Worm (Caenorhabditis elegans): ENCODE measurements around the gene ttr-31.

The ttr-31 gene

DNA sequence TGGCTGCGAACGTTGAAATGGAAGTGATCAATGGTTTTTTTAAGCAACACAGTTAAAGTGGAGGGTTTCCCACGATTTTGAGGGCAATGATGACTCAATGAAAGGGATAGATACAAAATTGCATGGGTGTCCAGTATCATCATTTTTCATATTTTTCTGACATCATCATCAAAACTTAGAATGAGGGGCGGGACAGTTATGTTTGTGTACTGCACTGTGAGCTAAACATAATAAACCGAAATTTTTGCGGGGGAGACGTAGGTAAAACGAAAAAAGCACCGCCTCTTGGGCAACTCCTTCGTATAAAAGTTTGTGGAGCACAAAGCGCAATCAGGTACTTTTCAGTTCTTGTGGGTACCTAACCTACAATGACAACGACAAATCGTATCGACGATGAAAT lies 44.8 kb upstream of the ttr-31 start, which contains the start of gene C09F12.2:
TSS of gene C09F12.2 (plus strand) at position 301 of the 400 bp plus-strand sequence.
- TF ChIP-seq ama-1 (optimal IDR thresholded peaks at IDR 0.05) (no peak), nhr-6 (tag; optimal IDR thresholded peaks at IDR 0.05) (no peak), C34F6.9 (tag; optimal IDR thresholded peaks at IDR 0.05) (no peak), ztf-1 (GFP tag; conservative IDR thresholded peaks at IDR 0.05) (no peak), ztf-11 (tag; optimal IDR thresholded peaks at IDR 0.05) (no peak), nhr-23 (tag; optimal IDR thresholded peaks at IDR 0.05) (no peak), Y55F3AM.14 (GFP tag; optimal IDR thresholded peaks at IDR 0.05) (no peak), mbf-1 (tag; optimal IDR thresholded peaks at IDR 0.05) (no peak), unc-39 (tag; optimal IDR thresholded peaks at IDR 0.05) (no peak), lin-39 (tag; optimal IDR thresholded peaks at IDR 0.05) (no peak), nhr-10 (tag; optimal IDR thresholded peaks at IDR 0.05) (no peak), lin-13 (GFP tag; optimal IDR thresholded peaks at IDR 0.05) (no peak), lin-11 (tag; optimal IDR thresholded peaks at IDR 0.05) (no peak), nhr-11 (tag; optimal IDR thresholded peaks at IDR 0.05) (no peak), ztf-4 (tag; optimal IDR thresholded peaks at IDR 0.05) (no peak), ceh-82 (tag; optimal IDR thresholded peaks at IDR 0.05) (no peak), crh-2 (tag; optimal IDR thresholded peaks at IDR 0.05) (no peak)

ce11 chrX:11050335-11050734 lies 41.5 kb upstream of the ttr-31 start:
- TF ChIP-seq nhr-237 (tag; optimal IDR thresholded peaks at IDR 0.05) (no peak), lin-39 (tag; optimal IDR thresholded peaks at IDR 0.05) (no peak), egl-27 (tag; optimal IDR thresholded peaks at IDR 0.05) (no peak), Y55F3AM.14 (GFP tag; optimal IDR thresholded peaks at IDR 0.05) (no peak), ztf-4 (tag; optimal IDR thresholded peaks at IDR 0.05) (no peak), F13H6.1 (tag; optimal IDR thresholded peaks at IDR 0.05) (no peak), skn-1 (tag; optimal IDR thresholded peaks at IDR 0.05) (no peak), dmd-4 (tag; optimal IDR thresholded peaks at IDR 0.05) (no peak), elt-3 (tag; optimal IDR thresholded peaks at IDR 0.05) (no peak), ZK546.5 (tag; optimal IDR thresholded peaks at IDR 0.05) (no peak), nhr-11 (tag; optimal IDR thresholded peaks at IDR 0.05) (no peak), fos-1 (tag; optimal IDR thresholded peaks at IDR 0.05) (no peak), ztf-1 (GFP tag; conservative IDR thresholded peaks at IDR 0.05) (no peak), aly-2 (tag; optimal IDR thresholded peaks at IDR 0.05) (no peak), mbf-1 (tag; optimal IDR thresholded peaks at IDR 0.05) (no peak), nhr-21 (tag; optimal IDR thresholded peaks at IDR 0.05) (no peak)

ce11 chrX:11047183-11047582 lies 38.3 kb upstream of the ttr-31 start, which contains the start of gene clc-1:
clc-1 (plus strand) TSS chrX:11047446.
- TF ChIP-seq F13H6.1 (tag; optimal IDR thresholded peaks at IDR 0.05) (peak; percentile 38), nhr-25 (tag; optimal IDR thresholded peaks at IDR 0.05) (no peak), mbf-1 (tag; optimal IDR thresholded peaks at IDR 0.05) (no peak), mdl-1 (tag; optimal IDR thresholded peaks at IDR 0.05) (no peak), ztf-11 (tag; optimal IDR thresholded peaks at IDR 0.05) (no peak), Y55F3AM.14 (GFP tag; optimal IDR thresholded peaks at IDR 0.05) (no peak), alr-1 (tag; optimal IDR thresholded peaks at IDR 0.05) (no peak), ztf-4 (tag; optimal IDR thresholded peaks at IDR 0.05) (no peak), snpc-4 (tag; optimal IDR thresholded peaks at IDR 0.05) (no peak), crh-2 (tag; optimal IDR thresholded peaks at IDR 0.05) (peak; percentile 84), lin-39 (tag; optimal IDR thresholded peaks at IDR 0.05) (no peak), fos-1 (tag; optimal IDR thresholded peaks at IDR 0.05) (peak; percentile 98), sma-9 (GFP tag; optimal IDR thresholded peaks at IDR 0.05) (peak; percentile 50), sma-9 (tag; optimal IDR thresholded peaks at IDR 0.05) (no peak), sma-3 (GFP tag; optimal IDR thresholded peaks at IDR 0.05) (no peak), gmeb-1 (tag; optimal IDR thresholded peaks at IDR 0.05) (peak; percentile 44)

DNA sequence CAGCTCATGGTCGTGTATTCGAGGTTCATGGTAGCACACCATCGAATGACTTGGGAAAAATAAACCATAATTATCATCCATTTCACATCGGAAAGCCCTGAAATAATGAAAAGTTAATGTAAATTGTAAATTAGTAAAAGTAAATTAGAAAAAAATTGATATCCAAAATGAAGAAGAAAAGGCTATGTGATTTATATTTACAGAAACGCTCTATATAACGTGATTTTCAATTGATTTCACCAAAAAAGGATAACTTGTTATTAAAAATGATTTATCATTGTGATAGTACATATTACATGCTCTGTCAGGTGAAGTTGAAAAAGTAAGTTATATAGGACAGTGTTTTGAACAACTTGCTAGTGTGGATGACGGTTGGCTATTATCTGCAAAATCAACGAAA lies 33.9 kb upstream of the ttr-31 start, which contains the start of gene C09F12.3:
TSS of gene C09F12.3 (minus strand) at position 101 of the 400 bp plus-strand sequence.
- no peak for TF ChIP-seq lin-39 (tag; optimal IDR thresholded peaks at IDR 0.05)
- TF ChIP-seq ceh-16 (tag; optimal IDR thresholded peaks at IDR 0.05), result no peak
- TF ChIP-seq ztf-1 (GFP tag; conservative IDR thresholded peaks at IDR 0.05), result no peak
- no peak for TF ChIP-seq nhr-10 (tag; optimal IDR thresholded peaks at IDR 0.05)
- TF ChIP-seq nhr-237 (tag; optimal IDR thresholded peaks at IDR 0.05), result no peak
- no peak for TF ChIP-seq blmp-1 (tag; optimal IDR thresholded peaks at IDR 0.05; ENCODE audit: insufficient read depth)
- TF ChIP-seq egl-27 (tag; optimal IDR thresholded peaks at IDR 0.05), result no peak
- no peak for TF ChIP-seq nhr-6 (tag; optimal IDR thresholded peaks at IDR 0.05)
- no peak for TF ChIP-seq F13H6.1 (tag; optimal IDR thresholded peaks at IDR 0.05)
- no peak for TF ChIP-seq unc-55 (GFP tag; optimal IDR thresholded peaks at IDR 0.05)
- no peak for TF ChIP-seq C34F6.9 (tag; optimal IDR thresholded peaks at IDR 0.05)
- no peak for TF ChIP-seq zag-1 (tag; optimal IDR thresholded peaks at IDR 0.05)
- TF ChIP-seq nhr-23 (tag; optimal IDR thresholded peaks at IDR 0.05), result no peak
- no peak for TF ChIP-seq nhr-77 (tag; optimal IDR thresholded peaks at IDR 0.05)
